Worm (Caenorhabditis elegans) whole organism, mixed stage, embryonic: ENCODE results near the gene nspb-12.

Source experiments
- M03D4.4 ChIP-seq: sonication (generic microtip); optimal IDR thresholded peaks from 2 replicates; lab custom pipeline; 2017; ENCODE audit warnings: mild to moderate bottlenecking, missing genetic modification characterization, missing compliant biosample characterization
- bed-3 ChIP-seq: fragments of 200-800 bp; sonication (Bioruptor generic); optimal IDR thresholded peaks from 3 replicates; lab custom pipeline; 2018; ENCODE audit warnings: mild to moderate bottlenecking, missing genetic modification characterization, moderate library complexity, missing compliant biosample characterization
- blmp-1 ChIP-seq: fragments of 150-350 bp; optimal IDR thresholded peaks from 2 replicates; lab custom pipeline; 2014; ENCODE audit warnings: missing biosample characterization, missing genetic modification characterization
- ceh-39 ChIP-seq: fragments of 150-350 bp; optimal IDR thresholded peaks from 2 replicates; lab custom pipeline; 2014; ENCODE audit warnings: missing biosample characterization, missing genetic modification characterization
- ceh-43 ChIP-seq: fragments of 200-800 bp; sonication (Bioruptor generic); optimal IDR thresholded peaks from 2 replicates; lab custom pipeline; 2018; ENCODE audit warnings: mild to moderate bottlenecking, missing genetic modification characterization, moderate library complexity, missing compliant biosample characterization
- ceh-83 ChIP-seq: fragments of 200-800 bp; sonication (Bioruptor generic); optimal IDR thresholded peaks from 2 replicates; lab custom pipeline; 2018; ENCODE audit warnings: mild to moderate bottlenecking, missing genetic modification characterization, missing compliant biosample characterization
- ces-1 ChIP-seq: fragments of 150-350 bp; optimal IDR thresholded peaks from 2 replicates; lab custom pipeline; 2014; ENCODE audit warnings: missing biosample characterization, missing genetic modification reagents, missing genetic modification characterization
- cnd-1 ChIP-seq: fragments of 200-800 bp; sonication (Bioruptor generic); optimal IDR thresholded peaks from 2 replicates; lab custom pipeline; 2018; ENCODE audit warnings: mild to moderate bottlenecking, missing genetic modification characterization, missing compliant biosample characterization
- drap-1 ChIP-seq: fragments of 200-800 bp; sonication (Bioruptor generic); optimal IDR thresholded peaks from 3 replicates; lab custom pipeline; 2018; ENCODE audit warnings: mild to moderate bottlenecking, missing genetic modification characterization, missing compliant biosample characterization
- elt-1 ChIP-seq: sonication (generic microtip); optimal IDR thresholded peaks from 2 replicates; lab custom pipeline; 2017; ENCODE audit warnings: missing genetic modification characterization, mild to moderate bottlenecking, missing compliant biosample characterization, antibody characterized with exemption, moderate library complexity, borderline replicate concordance; ENCODE audit not compliant: insufficient read depth
- elt-3 ChIP-seq: fragments of 150-350 bp; optimal IDR thresholded peaks from 2 replicates; lab custom pipeline; 2014; ENCODE audit warnings: missing biosample characterization, missing genetic modification characterization
- ham-2 ChIP-seq: fragments of 200-800 bp; sonication (Bioruptor generic); optimal IDR thresholded peaks from 2 replicates; lab custom pipeline; 2018; ENCODE audit warnings: mild to moderate bottlenecking, missing genetic modification characterization, missing compliant biosample characterization
- hlh-1 ChIP-seq: fragments of 150-350 bp; optimal IDR thresholded peaks from 2 replicates; lab custom pipeline; 2014; ENCODE audit warnings: missing biosample characterization, missing genetic modification reagents, missing genetic modification characterization
- lin-13 ChIP-seq: fragments of 150-350 bp; optimal IDR thresholded peaks from 2 replicates; lab custom pipeline; 2014; ENCODE audit warnings: missing biosample characterization, missing genetic modification characterization
- lin-32 ChIP-seq: fragments of 200-800 bp; sonication (Bioruptor generic); optimal IDR thresholded peaks from 2 replicates; lab custom pipeline; 2018; ENCODE audit warnings: mild to moderate bottlenecking, missing genetic modification characterization, missing compliant biosample characterization
- lsy-2 ChIP-seq: fragments of 150-350 bp; optimal IDR thresholded peaks from 2 replicates; lab custom pipeline; 2014; ENCODE audit warnings: missing biosample characterization, missing genetic modification characterization
- mab-5 ChIP-seq: fragments of 150-350 bp; optimal IDR thresholded peaks from 2 replicates; lab custom pipeline; 2014; ENCODE audit warnings: missing biosample characterization, missing genetic modification characterization
- mep-1 ChIP-seq: fragments of 150-350 bp; optimal IDR thresholded peaks from 2 replicates; lab custom pipeline; 2017; ENCODE audit warnings: missing biosample characterization, missing genetic modification reagents, missing genetic modification characterization, inconsistent platforms
- mls-2 ChIP-seq: sonication (generic microtip); optimal IDR thresholded peaks from 2 replicates; lab custom pipeline; 2016; ENCODE audit warnings: mild to moderate bottlenecking, missing genetic modification characterization, moderate library complexity, missing compliant biosample characterization
- nhr-12 ChIP-seq: fragments of 150-350 bp; optimal IDR thresholded peaks from 2 replicates; lab custom pipeline; 2014; ENCODE audit warnings: missing biosample characterization, missing genetic modification characterization
- nhr-2 ChIP-seq: fragments of 150-350 bp; optimal IDR thresholded peaks from 2 replicates; lab custom pipeline; 2014; ENCODE audit warnings: missing biosample characterization, missing genetic modification characterization
- nhr-237 ChIP-seq: fragments of 150-350 bp; optimal IDR thresholded peaks from 2 replicates; lab custom pipeline; 2014; ENCODE audit warnings: missing biosample characterization, missing genetic modification characterization
- nhr-76 ChIP-seq: sonication (generic microtip); optimal IDR thresholded peaks from 2 replicates; lab custom pipeline; 2017; ENCODE audit warnings: missing biosample characterization, missing genetic modification characterization
- pha-4 ChIP-seq: fragments of 150-350 bp; optimal IDR thresholded peaks from 2 replicates; lab custom pipeline; 2018; ENCODE audit warnings: missing biosample characterization, missing genetic modification reagents, missing genetic modification characterization
- sem-2 ChIP-seq: fragments of 200-800 bp; sonication (Bioruptor generic); optimal IDR thresholded peaks from 2 replicates; lab custom pipeline; 2018; ENCODE audit warnings: mild to moderate bottlenecking, missing genetic modification characterization, missing compliant biosample characterization
- snpc-4 ChIP-seq: fragments of 150-350 bp; optimal IDR thresholded peaks from 2 replicates; lab custom pipeline; 2014; ENCODE audit warnings: missing biosample characterization, missing genetic modification characterization
- sptf-1 ChIP-seq: sonication (generic microtip); optimal IDR thresholded peaks from 2 replicates; lab custom pipeline; 2017; ENCODE audit warnings: mild to moderate bottlenecking, missing genetic modification characterization, moderate library complexity, missing compliant biosample characterization
- tbx-8 ChIP-seq: fragments of 200-800 bp; sonication (Bioruptor generic); optimal IDR thresholded peaks from 2 replicates; lab custom pipeline; 2018; ENCODE audit warnings: mild to moderate bottlenecking, missing genetic modification characterization, moderate library complexity, missing compliant biosample characterization
- unc-120 ChIP-seq: sonication (generic microtip); optimal IDR thresholded peaks from 2 replicates; lab custom pipeline; 2017; ENCODE audit warnings: missing genetic modification characterization, missing compliant biosample characterization; ENCODE audit not compliant: poor library complexity, severe bottlenecking
- unc-39 ChIP-seq: fragments of 150-350 bp; optimal IDR thresholded peaks from 2 replicates; lab custom pipeline; 2014; ENCODE audit warnings: missing biosample characterization, missing genetic modification characterization
- unc-62 ChIP-seq: fragments of 150-350 bp; optimal IDR thresholded peaks from 2 replicates; lab custom pipeline; 2014; ENCODE audit warnings: missing biosample characterization, missing genetic modification reagents, missing genetic modification characterization

The nspb-12 gene

DNA sequence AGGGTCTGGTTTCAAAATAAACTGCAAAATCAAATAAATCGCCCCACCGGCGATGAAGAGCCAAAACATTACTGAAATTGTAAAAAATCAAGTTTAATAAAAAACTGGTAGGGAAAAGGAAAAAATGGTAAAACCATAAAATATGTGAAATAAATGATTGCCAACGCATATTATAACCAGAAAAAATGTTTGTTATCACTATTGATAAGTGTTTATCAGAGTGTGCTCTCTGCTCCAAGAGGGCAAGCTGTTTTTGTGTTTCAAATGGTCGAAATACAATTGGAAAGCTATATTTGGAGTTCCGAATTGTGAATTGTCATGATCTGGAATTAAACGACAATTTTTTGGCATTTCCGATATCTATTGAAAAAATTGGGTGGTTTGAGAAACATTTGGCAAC is 41.7 kb upstream of the nspb-12 start, which contains the start of gene C05D2.8:
TSS of gene C05D2.8 (minus strand) at position 71 of the 400 bp plus-strand sequence.
- TF ChIP-seq unc-39 (tag; lab: Kevin White, UChicago) (no peak), ces-1 (GFP tag; lab: Kevin White, UChicago) (no peak), ham-2 (GFP tag; lab: Kevin White, UChicago) (no peak), blmp-1 (tag; lab: Kevin White, UChicago) (no peak), nhr-2 (tag; lab: Kevin White, UChicago) (no peak), hlh-1 (tag; lab: Kevin White, UChicago) (no peak), cnd-1 (tag; lab: Kevin White, UChicago) (no peak), unc-62 (no peak), snpc-4 (tag; lab: Kevin White, UChicago) (no peak), tbx-8 (GFP tag; lab: Kevin White, UChicago) (no peak), unc-120 (tag; lab: Kevin White, UChicago) (no peak), bed-3 (GFP tag; lab: Kevin White, UChicago) (no peak), sem-2 (GFP tag; lab: Kevin White, UChicago) (no peak), elt-3 (tag; lab: Kevin White, UChicago) (no peak), mep-1 (tag; lab: Kevin White, UChicago) (no peak), nhr-76 (tag; lab: Kevin White, UChicago) (no peak), ceh-43 (GFP tag; lab: Kevin White, UChicago) (no peak), nhr-237 (tag; lab: Kevin White, UChicago) (no peak)
- TF ChIP-seq, all 35 proteins: peak for 0

DNA sequence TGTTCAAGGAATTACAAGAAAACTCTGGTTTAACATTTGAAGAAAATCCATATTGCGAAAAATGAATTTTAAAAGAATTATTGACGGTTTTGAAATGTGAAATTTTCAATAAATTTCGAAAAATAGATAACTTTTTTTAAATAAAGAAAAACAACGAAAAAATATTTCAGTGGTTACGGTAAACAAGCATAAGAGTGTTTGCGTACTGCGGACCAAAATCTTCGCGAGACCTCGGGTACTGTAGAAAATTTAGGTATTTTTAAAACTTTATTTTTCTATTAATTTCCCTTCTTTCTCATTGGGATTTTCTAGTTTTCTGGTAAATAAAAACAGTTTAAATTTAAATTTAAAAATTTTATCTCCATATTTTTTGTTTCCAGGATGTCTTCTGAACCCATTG is 35.5 kb upstream of the nspb-12 start, which contains the start of gene xnd-1:
TSS of gene xnd-1 (plus strand) at position 381 of the 400 bp plus-strand sequence.
- TF ChIP-seq unc-120 (tag; lab: Kevin White, UChicago) (no peak), drap-1 (GFP tag; lab: Kevin White, UChicago) (no peak), ceh-39 (tag; lab: Kevin White, UChicago) (no peak), ceh-43 (GFP tag; lab: Kevin White, UChicago) (no peak), mep-1 (tag; lab: Kevin White, UChicago) (no peak), unc-62 (no peak), elt-3 (tag; lab: Kevin White, UChicago) (no peak), ham-2 (GFP tag; lab: Kevin White, UChicago) (no peak), nhr-12 (tag; lab: Kevin White, UChicago) (no peak), ces-1 (GFP tag; lab: Kevin White, UChicago) (no peak), pha-4 (tag; lab: Kevin White, UChicago) (no peak), cnd-1 (tag; lab: Kevin White, UChicago) (no peak), mls-2 (tag; lab: Kevin White, UChicago) (no peak), elt-1 (tag; lab: Kevin White, UChicago) (no peak)
- TF ChIP-seq, all 35 proteins: peak for 0

- peak; percentile 58 for TF ChIP-seq sptf-1 (tag; lab: Kevin White, UChicago)
- TF ChIP-seq pha-4 (tag; lab: Kevin White, UChicago) = peak; percentile 71
- peak; percentile 3 for TF ChIP-seq hlh-1 (tag; lab: Kevin White, UChicago)
- no peak for TF ChIP-seq unc-39 (tag; lab: Kevin White, UChicago)
- TF ChIP-seq ham-2 (GFP tag; lab: Kevin White, UChicago) = peak; percentile 60
- TF ChIP-seq ceh-83 (GFP tag; lab: Kevin White, UChicago) = no peak
- no peak for TF ChIP-seq snpc-4 (tag; lab: Kevin White, UChicago)
- TF ChIP-seq lin-32 = no peak
- no peak for TF ChIP-seq unc-62
- no peak for TF ChIP-seq lin-13 (tag; lab: Kevin White, UChicago)
- no peak for TF ChIP-seq nhr-2 (tag; lab: Kevin White, UChicago)
- no peak for TF ChIP-seq mab-5 (tag; lab: Kevin White, UChicago)
- TF ChIP-seq M03D4.4 (tag; lab: Kevin White, UChicago) = peak; percentile 17
- TF ChIP-seq mep-1 (tag; lab: Kevin White, UChicago) = peak; percentile 36
- TF ChIP-seq unc-120 (tag; lab: Kevin White, UChicago) = peak; percentile 31
- peak; percentile 34 for TF ChIP-seq nhr-237 (tag; lab: Kevin White, UChicago)
- TF ChIP-seq lsy-2 (tag; lab: Kevin White, UChicago) = peak; percentile 49
- peak; percentile 72 for TF ChIP-seq ceh-39 (tag; lab: Kevin White, UChicago)
These were observed 34.9 kb upstream of the nspb-12 start, which contains the start of gene madf-11 for ce11 chrIII:5603439-5603986. Gene madf-11 (minus strand): TSS chrIII:5603489.
